In genomic region chr3R:9870378-9870777, dm6 we compare ENCODE assay signal across 2 fruit fly cellular contexts.
TF ChIP-seq lines count a peak whose summit lies in the region.

No protein-coding gene starts in this region.

TF ChIP-seq in whole organism, embryonic, 481 proteins besides CTCF, POLR2A, EP300 and RAD21 (continued from another document and continues in another):
- no peak for TF ChIP-seq sima (GFP tag; optimal IDR thresholded peaks at IDR 0.05; lab: Kevin White, UChicago)
- no peak for TF ChIP-seq CG12071 (GFP tag; optimal IDR thresholded peaks at IDR 0.05; lab: Kevin White, UChicago)
- no peak for TF ChIP-seq Trl (optimal IDR thresholded peaks at IDR 0.05; lab: Kevin White, UChicago)
- TF ChIP-seq Trl (GFP tag; optimal IDR thresholded peaks at IDR 0.05; lab: Kevin White, UChicago): no peak
- TF ChIP-seq wek (GFP tag; optimal IDR thresholded peaks at IDR 0.05; lab: Kevin White, UChicago): no peak
- no peak for TF ChIP-seq vvl (GFP tag; IDR thresholded peaks at IDR 0.05; lab: Robert Waterston, UW)
- TF ChIP-seq hbn (GFP tag; IDR thresholded peaks at IDR 0.05; lab: Robert Waterston, UW; ENCODE audit: partially characterized antibody): no peak
- TF ChIP-seq Eip74EF (GFP tag; optimal IDR thresholded peaks at IDR 0.05; lab: Kevin White, UChicago): no peak
- no peak for TF ChIP-seq CG3847 (GFP tag; IDR thresholded peaks at IDR 0.05; lab: Robert Waterston, UW)
- no peak for TF ChIP-seq CG17568 (GFP tag; optimal IDR thresholded peaks at IDR 0.05; lab: Kevin White, UChicago)
- peak; percentile 14 for TF ChIP-seq Xrp1 (GFP tag; IDR thresholded peaks at IDR 0.05; lab: Robert Waterston, UW)
- TF ChIP-seq CG6254 (GFP tag; optimal IDR thresholded peaks at IDR 0.05; lab: Kevin White, UChicago): no peak
- no peak for TF ChIP-seq ci (GFP tag; IDR thresholded peaks at IDR 0.05; lab: Robert Waterston, UW)
- TF ChIP-seq tup (GFP tag; optimal IDR thresholded peaks at IDR 0.05; lab: Kevin White, UChicago): no peak
- TF ChIP-seq H15 (GFP tag; IDR thresholded peaks at IDR 0.05; lab: Robert Waterston, UW): no peak
- no peak for TF ChIP-seq caup (GFP tag; optimal IDR thresholded peaks at IDR 0.05; lab: Kevin White, UChicago; ENCODE audit: severe bottlenecking)
- TF ChIP-seq insv (GFP tag; optimal IDR thresholded peaks at IDR 0.05; lab: Kevin White, UChicago): no peak
- TF ChIP-seq Xbp1 (GFP tag; optimal IDR thresholded peaks at IDR 0.05; lab: Kevin White, UChicago): peak; percentile 14
- TF ChIP-seq Oli (tag; optimal IDR thresholded peaks at IDR 0.05; lab: Kevin White, UChicago): peak; percentile 39
- TF ChIP-seq fd96Cb (tag; optimal IDR thresholded peaks at IDR 0.05; lab: Kevin White, UChicago): peak; percentile 42
- TF ChIP-seq Hr3 (GFP tag; optimal IDR thresholded peaks at IDR 0.05; lab: Kevin White, UChicago): no peak
- no peak for TF ChIP-seq unpg (GFP tag; optimal IDR thresholded peaks at IDR 0.05; lab: Kevin White, UChicago)
- TF ChIP-seq phol (tag; optimal IDR thresholded peaks at IDR 0.05; lab: Kevin White, UChicago): peak; percentile 29
- TF ChIP-seq CG11504 (tag; optimal IDR thresholded peaks at IDR 0.05; lab: Kevin White, UChicago): peak; percentile 33
- no peak for TF ChIP-seq Ravus (GFP tag; IDR thresholded peaks at IDR 0.05; lab: Robert Waterston, UW)
- TF ChIP-seq Nf-YC (tag; optimal IDR thresholded peaks at IDR 0.05; lab: Kevin White, UChicago): no peak
- TF ChIP-seq Taf1 (GFP tag; IDR thresholded peaks at IDR 0.05; lab: Robert Waterston, UW): no peak
- TF ChIP-seq CG11696 (GFP tag; IDR thresholded peaks at IDR 0.05; lab: Robert Waterston, UW): no peak
- TF ChIP-seq Dad (GFP tag; optimal IDR thresholded peaks at IDR 0.05; lab: Kevin White, UChicago): no peak
- TF ChIP-seq ATbp (GFP tag; optimal IDR thresholded peaks at IDR 0.05; lab: Kevin White, UChicago): no peak
- TF ChIP-seq ranshi (GFP tag; IDR thresholded peaks at IDR 0.05; lab: Robert Waterston, UW): no peak
- TF ChIP-seq ato (GFP tag; IDR thresholded peaks at IDR 0.05; lab: Robert Waterston, UW; ENCODE audit: partially characterized antibody): no peak
- TF ChIP-seq Awh (GFP tag; IDR thresholded peaks at IDR 0.05; lab: Robert Waterston, UW): no peak
- TF ChIP-seq nmo (GFP tag; optimal IDR thresholded peaks at IDR 0.05; lab: Kevin White, UChicago): peak; percentile 17
- no peak for TF ChIP-seq hkb (optimal IDR thresholded peaks at IDR 0.05; lab: Kevin White, UChicago)
- TF ChIP-seq hkb (GFP tag; IDR thresholded peaks at IDR 0.05; lab: Robert Waterston, UW): no peak
- TF ChIP-seq CG17361 (GFP tag; IDR thresholded peaks at IDR 0.05; lab: Robert Waterston, UW): 0 out of 3 replicates have a peak, but pooled peaks have one; percentile 41
- TF ChIP-seq CG7556 (GFP tag; optimal IDR thresholded peaks at IDR 0.05; lab: Kevin White, UChicago): peak; percentile 7
- TF ChIP-seq CG17802 (tag; optimal IDR thresholded peaks at IDR 0.05; lab: Kevin White, UChicago): no peak
- no peak for TF ChIP-seq wor (GFP tag; IDR thresholded peaks at IDR 0.05; lab: Robert Waterston, UW)
- TF ChIP-seq CG11398 (GFP tag; optimal IDR thresholded peaks at IDR 0.05; lab: Kevin White, UChicago): no peak
- TF ChIP-seq CG18599 (GFP tag; optimal IDR thresholded peaks at IDR 0.05; lab: Kevin White, UChicago): no peak
- TF ChIP-seq CG31388 (GFP tag; optimal IDR thresholded peaks at IDR 0.05; lab: Kevin White, UChicago): no peak
- TF ChIP-seq dmrt99B (tag; optimal IDR thresholded peaks at IDR 0.05; lab: Kevin White, UChicago): peak; percentile 36
- TF ChIP-seq CG11560 (tag; IDR thresholded peaks at IDR 0.05; lab: Robert Waterston, UW): no peak
- TF ChIP-seq lola (GFP tag; optimal IDR thresholded peaks at IDR 0.05; lab: Kevin White, UChicago): peak in 1 of 3 experiments; percentile 15
- TF ChIP-seq Meics (GFP tag; optimal IDR thresholded peaks at IDR 0.05; lab: Kevin White, UChicago): no peak
- TF ChIP-seq Fer3 (tag; optimal IDR thresholded peaks at IDR 0.05; lab: Kevin White, UChicago): no peak
- TF ChIP-seq Hey (tag; optimal IDR thresholded peaks at IDR 0.05; lab: Kevin White, UChicago): no peak
- no peak for TF ChIP-seq CG3995 (GFP tag; optimal IDR thresholded peaks at IDR 0.05; lab: Kevin White, UChicago)
- TF ChIP-seq row (GFP tag; IDR thresholded peaks at IDR 0.05; lab: Robert Waterston, UW): peak; percentile 40; the same call in 1 of the 3 replicates
- TF ChIP-seq CG1529 (GFP tag; optimal IDR thresholded peaks at IDR 0.05; lab: Kevin White, UChicago): no peak
- no peak for TF ChIP-seq Opbp (GFP tag; IDR thresholded peaks at IDR 0.05; lab: Robert Waterston, UW; ENCODE audit: partially characterized antibody)
- no peak for TF ChIP-seq Ets65A (GFP tag; lab: Kevin White, UChicago)
- TF ChIP-seq Dip2 (GFP tag; IDR thresholded peaks at IDR 0.05; lab: Robert Waterston, UW): no peak
- peak; percentile 14 for TF ChIP-seq CG4424 (GFP tag; optimal IDR thresholded peaks at IDR 0.05; lab: Kevin White, UChicago)
- TF ChIP-seq ro (GFP tag; IDR thresholded peaks at IDR 0.05; lab: Robert Waterston, UW): no peak
- TF ChIP-seq Tbp (GFP tag; optimal IDR thresholded peaks at IDR 0.05; lab: Kevin White, UChicago): no peak
- TF ChIP-seq CG9876 (GFP tag; optimal IDR thresholded peaks at IDR 0.05; lab: Kevin White, UChicago): no peak
- TF ChIP-seq CG32772 (GFP tag; IDR thresholded peaks at IDR 0.05; lab: Robert Waterston, UW): no peak
- no peak for TF ChIP-seq ERR (GFP tag; optimal IDR thresholded peaks at IDR 0.05; lab: Kevin White, UChicago)
- no peak for TF ChIP-seq tgo (GFP tag; IDR thresholded peaks at IDR 0.05; lab: Robert Waterston, UW)
- TF ChIP-seq CG17912 (GFP tag; optimal IDR thresholded peaks at IDR 0.05; lab: Kevin White, UChicago): no peak
- TF ChIP-seq prd (optimal IDR thresholded peaks at IDR 0.05; lab: Kevin White, UChicago): no peak
- TF ChIP-seq prd (GFP tag; IDR thresholded peaks at IDR 0.05; lab: Robert Waterston, UW): peak; percentile 11; the same call in 1 of the 3 replicates
- TF ChIP-seq eve (GFP tag; optimal IDR thresholded peaks at IDR 0.05; lab: Kevin White, UChicago): peak in 1 of 2 experiments; percentile 75
- no peak for TF ChIP-seq HLH54F (GFP tag; optimal IDR thresholded peaks at IDR 0.05; lab: Kevin White, UChicago)
- no peak for TF ChIP-seq CG1233 (GFP tag; optimal IDR thresholded peaks at IDR 0.05; lab: Kevin White, UChicago)
- no peak for TF ChIP-seq CG30020 (tag; optimal IDR thresholded peaks at IDR 0.05; lab: Kevin White, UChicago)

TF ChIP-seq in whole organism, prepupa, 60 proteins besides CTCF, POLR2A, EP300 and RAD21 (continued from another document):
- TF ChIP-seq OdsH (GFP tag; optimal IDR thresholded peaks at IDR 0.05; lab: Kevin White, UChicago) (no peak), CG6854 (GFP tag; optimal IDR thresholded peaks at IDR 0.05; lab: Kevin White, UChicago) (no peak), fkh (GFP tag; optimal IDR thresholded peaks at IDR 0.05; lab: Kevin White, UChicago) (no peak), Gug (GFP tag; IDR thresholded peaks at IDR 0.05; lab: Robert Waterston, UW) (no peak), lz (GFP tag; optimal IDR thresholded peaks at IDR 0.05; lab: Kevin White, UChicago) (no peak), CG34406 (GFP tag; optimal IDR thresholded peaks at IDR 0.05; lab: Kevin White, UChicago) (no peak), dac (GFP tag; optimal IDR thresholded peaks at IDR 0.05; lab: Kevin White, UChicago) (peak; percentile 14), Eip78C (GFP tag; lab: Kevin White, UChicago) (peak; percentile 69), Lpt (GFP tag; optimal IDR thresholded peaks at IDR 0.05; lab: Kevin White, UChicago) (no peak), CG16779 (tag; optimal IDR thresholded peaks at IDR 0.05; lab: Kevin White, UChicago) (no peak), ss (GFP tag; optimal IDR thresholded peaks at IDR 0.05; lab: Kevin White, UChicago) (no peak), CG7368 (GFP tag; optimal IDR thresholded peaks at IDR 0.05; lab: Kevin White, UChicago) (no peak), Hr38 (GFP tag; optimal IDR thresholded peaks at IDR 0.05; lab: Kevin White, UChicago) (no peak), CG10669 (GFP tag; optimal IDR thresholded peaks at IDR 0.05; lab: Kevin White, UChicago) (no peak), CG3919 (GFP tag; optimal IDR thresholded peaks at IDR 0.05; lab: Kevin White, UChicago) (no peak), acj6 (GFP tag; optimal IDR thresholded peaks at IDR 0.05; lab: Kevin White, UChicago) (no peak), CG10631 (GFP tag; optimal IDR thresholded peaks at IDR 0.05; lab: Kevin White, UChicago) (no peak), Hr4 (GFP tag; optimal IDR thresholded peaks at IDR 0.05; lab: Kevin White, UChicago) (peak; percentile 52), CG32006 (GFP tag; optimal IDR thresholded peaks at IDR 0.05; lab: Kevin White, UChicago) (peak; percentile 72), Ets96B (tag; optimal IDR thresholded peaks at IDR 0.05; lab: Kevin White, UChicago) (no peak), CG6163 (GFP tag; IDR thresholded peaks at IDR 0.05; lab: Robert Waterston, UW) (no peak), CG11902 (GFP tag; optimal IDR thresholded peaks at IDR 0.05; lab: Kevin White, UChicago) (no peak), esn (GFP tag; optimal IDR thresholded peaks at IDR 0.05; lab: Kevin White, UChicago) (no peak), achi (GFP tag; optimal IDR thresholded peaks at IDR 0.05; lab: Kevin White, UChicago) (no peak), svp (GFP tag; lab: Kevin White, UChicago) (no peak), CG11762 (GFP tag; optimal IDR thresholded peaks at IDR 0.05; lab: Kevin White, UChicago; ENCODE audit: insufficient read depth) (no peak), fd85E (GFP tag; optimal IDR thresholded peaks at IDR 0.05; lab: Kevin White, UChicago) (no peak), Hr39 (GFP tag; optimal IDR thresholded peaks at IDR 0.05; lab: Kevin White, UChicago) (no peak)
